Worm (Caenorhabditis elegans) whole organism, L1 larva: ENCODE data around the gene mtl-1.

ENCODE experiments used
- ama-1 ChIP-seq: fragments of 150-350 bp; optimal IDR thresholded peaks from 2 replicates; lab custom pipeline; 2014
- ces-1 ChIP-seq: fragments of 150-350 bp; optimal IDR thresholded peaks from 2 replicates; lab custom pipeline; 2014; ENCODE audit warnings: missing biosample characterization, missing genetic modification reagents, missing genetic modification characterization
- fkh-8 ChIP-seq: sonication (generic microtip); optimal IDR thresholded peaks from 2 replicates; lab custom pipeline; 2016; ENCODE audit warnings: mild to moderate bottlenecking, missing genetic modification characterization, missing compliant biosample characterization
- lin-15B ChIP-seq: fragments of 150-350 bp; sonication (generic microtip); optimal IDR thresholded peaks from 3 replicates; lab custom pipeline; 2014; ENCODE audit warnings: missing biosample characterization, missing genetic modification characterization
- lin-39 ChIP-seq: fragments of 150-350 bp; optimal IDR thresholded peaks from 2 replicates; lab custom pipeline; 2014; ENCODE audit warnings: missing biosample characterization, missing genetic modification reagents, missing genetic modification characterization
- nhr-19 ChIP-seq: fragments of 200-800 bp; sonication (Bioruptor generic); conservative IDR thresholded peaks from 2 replicates; pipeline ENCODE4 v1.3.6; 2022; ENCODE audit warnings: missing genetic modification characterization, missing compliant biosample characterization
- tbx-2 ChIP-seq: sonication (generic microtip); optimal IDR thresholded peaks from 2 replicates; lab custom pipeline; 2016; ENCODE audit warnings: missing genetic modification characterization, missing compliant biosample characterization

DNA sequence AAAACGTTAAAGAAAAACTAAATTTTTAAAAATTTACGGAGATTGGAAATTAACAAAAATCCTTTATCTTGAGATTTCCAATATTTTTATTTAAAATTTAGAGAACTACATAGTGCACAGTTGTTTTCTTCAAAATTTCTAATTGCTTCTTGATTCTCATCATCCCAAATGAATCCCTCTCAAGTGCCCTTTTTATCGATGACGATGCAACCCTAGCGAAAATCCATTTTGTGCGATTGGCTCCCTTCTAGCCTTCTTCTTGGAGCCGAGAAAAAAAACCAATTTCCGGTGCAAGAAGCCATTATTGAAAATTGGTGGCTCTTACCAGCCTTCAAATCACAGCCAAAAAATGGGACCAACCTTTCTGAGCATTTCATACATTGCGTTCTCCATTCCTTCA, 29.2 kb downstream of the mtl-1 start:
- no peak for TF ChIP-seq lin-39 (tag; lab: Kevin White, UChicago)
- no peak for TF ChIP-seq nhr-19
- no peak for TF ChIP-seq lin-15B (tag; lab: Kevin White, UChicago)
- TF ChIP-seq tbx-2, result no peak
- TF ChIP-seq ces-1 (GFP tag; lab: Kevin White, UChicago), result no peak
- no peak for TF ChIP-seq fkh-8 (tag; lab: Kevin White, UChicago)
- no peak for TF ChIP-seq ama-1
